Fruit fly (Drosophila melanogaster) whole organism, embryonic: ENCODE data around the gene ich.

Experiments used
- BEAF-32 ChIP-seq: fragments of 200-800 bp; sonication (Bioruptor generic); optimal IDR thresholded peaks from 3 replicates; lab custom pipeline; 2017; ENCODE audit warnings: missing biosample characterization, missing genetic modification characterization, mild to moderate bottlenecking, moderate library complexity, missing genetic modification reagents
- CG10267 ChIP-seq: fragments of 200-800 bp; sonication (Bioruptor generic); optimal IDR thresholded peaks from 2 replicates; lab custom pipeline; 2018; ENCODE audit warnings: missing biosample characterization, mild to moderate bottlenecking, missing genetic modification characterization, moderate library complexity
- CG11560 ChIP-seq: fragments of 200-800 bp; sonication (Bioruptor generic); IDR thresholded peaks from 3 replicates; pipeline ENCODE4 v1.3.6; 2022; ENCODE audit warnings: missing biosample characterization, missing genetic modification characterization
- CG12942 ChIP-seq: fragments of 200-800 bp; sonication (Bioruptor generic); optimal IDR thresholded peaks from 3 replicates; lab custom pipeline; 2016; ENCODE audit warnings: missing biosample characterization, missing genetic modification characterization
- CG13894 ChIP-seq: fragments of 200-800 bp; sonication (Bioruptor generic); optimal IDR thresholded peaks from 3 replicates; lab custom pipeline; 2018; ENCODE audit warnings: missing biosample characterization, mild to moderate bottlenecking, missing genetic modification characterization, moderate library complexity
- CG14667 ChIP-seq: fragments of 200-800 bp; sonication (Bioruptor generic); IDR thresholded peaks from 2 replicates; pipeline ENCODE4 v1.3.6; 2022; ENCODE audit warnings: missing biosample characterization, missing genetic modification characterization
- CG16779 ChIP-seq: fragments of 200-800 bp; sonication (Bioruptor generic); IDR thresholded peaks from 2 replicates; pipeline ENCODE4 v1.3.6; 2022; ENCODE audit warnings: missing biosample characterization, missing genetic modification characterization
- CG17186 ChIP-seq: fragments of 200-800 bp; sonication (Bioruptor generic); optimal IDR thresholded peaks from 3 replicates; lab custom pipeline; 2017; ENCODE audit warnings: missing biosample characterization, missing genetic modification reagents, missing genetic modification characterization
- CG17912 ChIP-seq: fragments of 200-800 bp; sonication (Bioruptor generic); optimal IDR thresholded peaks from 2 replicates; lab custom pipeline; 2018; ENCODE audit warnings: missing biosample characterization, mild to moderate bottlenecking, missing genetic modification characterization
- CG2129 ChIP-seq: fragments of 200-800 bp; sonication (Bioruptor generic); IDR thresholded peaks from 2 replicates; pipeline ENCODE4 v1.3.6; 2022; ENCODE audit warnings: missing biosample characterization, missing genetic modification characterization; ENCODE audit not compliant: partially characterized antibody
- CG2889 ChIP-seq: fragments of 200-800 bp; sonication (Bioruptor generic); IDR thresholded peaks from 3 replicates; pipeline ENCODE4 v1.3.6; 2022; ENCODE audit warnings: missing biosample characterization, missing genetic modification characterization
- CG3281 ChIP-seq: fragments of 200-800 bp; sonication (Bioruptor generic); optimal IDR thresholded peaks from 3 replicates; lab custom pipeline; 2017; ENCODE audit warnings: missing biosample characterization, mild to moderate bottlenecking, missing genetic modification characterization
- CG33213 ChIP-seq: fragments of 200-800 bp; sonication (Bioruptor generic); optimal IDR thresholded peaks from 3 replicates; lab custom pipeline; 2016; ENCODE audit warnings: missing biosample characterization, missing genetic modification characterization
- CG34224 ChIP-seq: fragments of 200-800 bp; sonication (Bioruptor generic); IDR thresholded peaks from 3 replicates; pipeline ENCODE4 v1.3.6; 2022; ENCODE audit warnings: missing biosample characterization, missing genetic modification characterization; ENCODE audit not compliant: partially characterized antibody
- CG34422 ChIP-seq: fragments of 200-800 bp; sonication (Bioruptor generic); IDR thresholded peaks from 3 replicates; pipeline ENCODE4 v1.3.6; 2022; ENCODE audit warnings: missing biosample characterization, missing genetic modification characterization
- CG4854 ChIP-seq: fragments of 200-800 bp; sonication (Bioruptor generic); optimal IDR thresholded peaks from 2 replicates; lab custom pipeline; 2016; ENCODE audit warnings: missing biosample characterization, missing genetic modification characterization, inconsistent platforms
- CG7928 ChIP-seq: fragments of 200-800 bp; sonication (Bioruptor generic); optimal IDR thresholded peaks from 2 replicates; lab custom pipeline; 2017; ENCODE audit warnings: missing biosample characterization, mild to moderate bottlenecking, missing genetic modification characterization
- CG8359 ChIP-seq: fragments of 200-800 bp; sonication (Bioruptor generic); optimal IDR thresholded peaks from 2 replicates; lab custom pipeline; 2017; ENCODE audit warnings: missing biosample characterization, mild to moderate bottlenecking, missing genetic modification characterization, borderline replicate concordance
- CrebB ChIP-seq: fragments of 200-800 bp; sonication (Bioruptor generic); optimal IDR thresholded peaks from 3 replicates; lab custom pipeline; 2018; ENCODE audit warnings: missing biosample characterization, mild to moderate bottlenecking, missing genetic modification characterization
- D19A ChIP-seq: fragments of 200-800 bp; optimal IDR thresholded peaks from 3 replicates; lab custom pipeline; 2019; ENCODE audit warnings: missing biosample characterization, mild to moderate bottlenecking, missing genetic modification characterization, moderate library complexity
- Deaf1 ChIP-seq: fragments of 200-800 bp; optimal IDR thresholded peaks from 3 replicates; lab custom pipeline; 2019; ENCODE audit warnings: missing biosample characterization, mild to moderate bottlenecking, missing genetic modification characterization, moderate library complexity
- H2.0 ChIP-seq: fragments of 200-800 bp; sonication (Bioruptor generic); IDR thresholded peaks from 2 replicates; pipeline ENCODE4 v1.3.6; 2022; ENCODE audit warnings: missing biosample characterization, missing genetic modification characterization
- Hr39 ChIP-seq: fragments of >200 bp; optimal IDR thresholded peaks from 2 replicates; lab custom pipeline; 2017
- Lim3 ChIP-seq: fragments of 200-800 bp; sonication (Bioruptor generic); IDR thresholded peaks from 2 replicates; pipeline ENCODE4 v1.3.6; 2022; ENCODE audit warnings: missing biosample characterization, missing genetic modification characterization
- Meics ChIP-seq: fragments of 200-800 bp; sonication (Bioruptor generic); optimal IDR thresholded peaks from 2 replicates; lab custom pipeline; 2017; ENCODE audit warnings: missing biosample characterization, mild to moderate bottlenecking, missing genetic modification characterization
- NfI ChIP-seq: fragments of 200-800 bp; sonication (Bioruptor generic); optimal IDR thresholded peaks from 3 replicates; lab custom pipeline; 2018; ENCODE audit warnings: missing biosample characterization, mild to moderate bottlenecking, missing genetic modification characterization, moderate library complexity
- Sin3A ChIP-seq: fragments of >200 bp; optimal IDR thresholded peaks from 2 replicates; lab custom pipeline; 2018
- Tbp ChIP-seq: fragments of >200 bp; optimal IDR thresholded peaks from 2 replicates; lab custom pipeline; 2018; ENCODE audit warnings: missing biosample characterization, missing genetic modification characterization
- YL-1 ChIP-seq: fragments of 200-800 bp; sonication (Bioruptor generic); optimal IDR thresholded peaks from 3 replicates; lab custom pipeline; 2017; ENCODE audit warnings: missing biosample characterization, mild to moderate bottlenecking, missing genetic modification characterization
- bbx ChIP-seq: fragments of 200-800 bp; sonication (Bioruptor generic); IDR thresholded peaks from 2 replicates; pipeline ENCODE4 v1.3.6; 2022; ENCODE audit warnings: missing biosample characterization, missing genetic modification characterization; ENCODE audit not compliant: partially characterized antibody
- cas ChIP-seq: fragments of 200-800 bp; sonication (Bioruptor generic); IDR thresholded peaks from 2 replicates; pipeline ENCODE4 v1.3.6; 2022; ENCODE audit warnings: missing biosample characterization, missing genetic modification characterization
- dmrt11E ChIP-seq: fragments of 200-800 bp; sonication (Bioruptor generic); optimal IDR thresholded peaks from 3 replicates; lab custom pipeline; 2018; ENCODE audit warnings: missing biosample characterization, mild to moderate bottlenecking, missing genetic modification characterization, moderate library complexity
- esg ChIP-seq: fragments of 200-800 bp; sonication (Bioruptor generic); conservative IDR thresholded peaks from 2 replicates; pipeline ENCODE4 v1.3.6; 2022; ENCODE audit warnings: missing biosample characterization, missing genetic modification characterization
- fru ChIP-seq: fragments of >200 bp; optimal IDR thresholded peaks from 2 replicates; lab custom pipeline; 2017
- grn ChIP-seq: fragments of 200-800 bp; sonication (Bioruptor generic); optimal IDR thresholded peaks from 3 replicates; lab custom pipeline; 2017; ENCODE audit warnings: missing biosample characterization, missing genetic modification characterization
- h ChIP-seq: fragments of >200 bp; optimal IDR thresholded peaks from 2 replicates; lab custom pipeline; 2017
- lilli ChIP-seq: fragments of 200-800 bp; sonication (Bioruptor generic); optimal IDR thresholded peaks from 3 replicates; lab custom pipeline; 2016; ENCODE audit warnings: missing biosample characterization, missing genetic modification characterization
- maf-S ChIP-seq: fragments of 200-800 bp; sonication (Bioruptor generic); optimal IDR thresholded peaks from 2 replicates; lab custom pipeline; 2016; ENCODE audit warnings: missing biosample characterization, missing genetic modification characterization
- mam ChIP-seq: fragments of 200-800 bp; sonication (Bioruptor generic); optimal IDR thresholded peaks from 3 replicates; lab custom pipeline; 2016; ENCODE audit warnings: missing biosample characterization, missing genetic modification characterization
- nmo ChIP-seq: fragments of 200-800 bp; sonication (Bioruptor generic); optimal IDR thresholded peaks from 2 replicates; lab custom pipeline; 2018; ENCODE audit warnings: missing biosample characterization, mild to moderate bottlenecking, missing genetic modification characterization, moderate library complexity
- pita ChIP-seq: fragments of 200-800 bp; sonication (Bioruptor generic); optimal IDR thresholded peaks from 2 replicates; lab custom pipeline; 2017; ENCODE audit warnings: missing biosample characterization, mild to moderate bottlenecking, missing genetic modification characterization
- run ChIP-seq: fragments of 200-800 bp; sonication (Bioruptor generic); optimal IDR thresholded peaks from 3 replicates; lab custom pipeline; 2018; ENCODE audit warnings: missing biosample characterization, mild to moderate bottlenecking, missing genetic modification characterization
- schlank ChIP-seq: fragments of 200-800 bp; sonication (Bioruptor generic); optimal IDR thresholded peaks from 2 replicates; lab custom pipeline; 2018; ENCODE audit warnings: missing biosample characterization, mild to moderate bottlenecking, missing genetic modification characterization
- sd ChIP-seq: fragments of 200-800 bp; sonication (Bioruptor generic); optimal IDR thresholded peaks from 3 replicates; lab custom pipeline; 2018; ENCODE audit warnings: missing biosample characterization, mild to moderate bottlenecking, missing genetic modification characterization, moderate library complexity
- sim ChIP-seq: fragments of 200-800 bp; sonication (Bioruptor generic); IDR thresholded peaks from 2 replicates; pipeline ENCODE4 v1.3.6; 2022; ENCODE audit warnings: missing biosample characterization, missing genetic modification characterization
- slp2 ChIP-seq: fragments of 200-800 bp; sonication (Bioruptor generic); optimal IDR thresholded peaks from 2 replicates; lab custom pipeline; 2016; ENCODE audit warnings: missing biosample characterization, missing genetic modification characterization
- sr ChIP-seq: fragments of 200-800 bp; sonication (Bioruptor generic); IDR thresholded peaks from 3 replicates; pipeline ENCODE4 v1.3.6; 2022; ENCODE audit warnings: missing biosample characterization, missing genetic modification characterization
- tup ChIP-seq: fragments of 200-800 bp; sonication (Bioruptor generic); optimal IDR thresholded peaks from 2 replicates; lab custom pipeline; 2016; ENCODE audit warnings: missing biosample characterization, mild to moderate bottlenecking, missing genetic modification characterization, moderate library complexity
- usp ChIP-seq: fragments of >200 bp; optimal IDR thresholded peaks from 2 replicates; lab custom pipeline; 2017; ENCODE audit warnings: missing biosample characterization, missing genetic modification characterization
- vfl ChIP-seq: fragments of 200-800 bp; sonication (Bioruptor generic); optimal IDR thresholded peaks from 2 replicates; lab custom pipeline; 2016; ENCODE audit warnings: missing biosample characterization, missing genetic modification characterization
- wor ChIP-seq: fragments of 200-800 bp; sonication (Bioruptor generic); IDR thresholded peaks from 2 replicates; pipeline ENCODE4 v1.3.6; 2022; ENCODE audit warnings: missing biosample characterization, missing genetic modification characterization

ich gene

dm6 chr3R:8938494-8939404 lies 24.1 kb downstream of the ich start, which contains the start of gene ScsbetaA (continued):
- TF ChIP-seq NfI (GFP tag; lab: Kevin White, UChicago) (peak; percentile 14), run (no peak), sr (GFP tag; lab: Robert Waterston, UW) (no peak), CG12942 (GFP tag; lab: Kevin White, UChicago) (no peak), lilli (GFP tag; lab: Kevin White, UChicago) (peak; percentile 35), CG7928 (peak; percentile 42), H2.0 (GFP tag; lab: Robert Waterston, UW) (no peak), Meics (no peak), CG13894 (tag; lab: Kevin White, UChicago) (peak; percentile 1), tup (GFP tag; lab: Kevin White, UChicago) (no peak), CG16779 (no peak), Lim3 (GFP tag; lab: Robert Waterston, UW) (peak; percentile 32; the same call in 1 of the 2 replicates), CG10267 (peak; percentile 15), sim (no peak), CG17912 (no peak), cas (no peak), BEAF-32 (GFP tag; lab: Kevin White, UChicago) (peak; percentile 89), Tbp (GFP tag; lab: Kevin White, UChicago) (no peak), esg (GFP tag; lab: Robert Waterston, UW) (no peak), Hr39 (lab: Kevin White, UChicago) (no peak), CG34224 (GFP tag; lab: Robert Waterston, UW) (peak; percentile 77), slp2 (GFP tag; lab: Kevin White, UChicago) (no peak), maf-S (GFP tag; lab: Kevin White, UChicago) (no peak), CG2889 (GFP tag; lab: Robert Waterston, UW) (no peak), vfl (peak; percentile 2), YL-1 (GFP tag; lab: Kevin White, UChicago) (peak; percentile 67), Deaf1 (tag; lab: Kevin White, UChicago) (no peak), nmo (GFP tag; lab: Kevin White, UChicago) (peak; percentile 30), CG33213 (GFP tag; lab: Kevin White, UChicago) (peak; percentile 30), CG17186 (GFP tag; lab: Kevin White, UChicago) (peak; percentile 4), CG34422 (GFP tag; lab: Robert Waterston, UW) (peak; percentile 16; the same call in 1 of the 3 replicates), schlank (no peak), CG14667 (GFP tag; lab: Robert Waterston, UW) (no peak), grn (GFP tag; lab: Kevin White, UChicago) (peak; percentile 67), mam (GFP tag; lab: Kevin White, UChicago) (no peak), dmrt11E (tag; lab: Kevin White, UChicago) (no peak), wor (GFP tag; lab: Robert Waterston, UW) (no peak), CG3281 (peak; percentile 31), fru (lab: Kevin White, UChicago) (no peak), CrebB (tag; lab: Kevin White, UChicago) (no peak), h (no peak), bbx (GFP tag; lab: Robert Waterston, UW) (peak; percentile 87), D19A (tag; lab: Kevin White, UChicago) (no peak), Sin3A (lab: Kevin White, UChicago) (no peak), pita (GFP tag; lab: Kevin White, UChicago) (peak; percentile 59), sd (tag; lab: Kevin White, UChicago) (peak; percentile 79), usp (no peak), CG4854 (GFP tag; lab: Kevin White, UChicago) (no peak), CG8359 (GFP tag; lab: Kevin White, UChicago) (no peak), CG11560 (tag; lab: Robert Waterston, UW) (no peak), CG2129 (GFP tag; lab: Robert Waterston, UW) (peak; percentile 17; the same call in 1 of the 2 replicates)
